Worm (Caenorhabditis elegans): ENCODE measurements around the gene hal-2.

ce11 chrIII:10095377-10095776, 6.6 kb upstream of the hal-2 start:
- TF ChIP-seq ztf-29 (GFP tag; IDR thresholded peaks at IDR 0.05) (no peak), cog-1 (tag; optimal IDR thresholded peaks at IDR 0.05) (no peak), flt-1 (GFP tag; IDR thresholded peaks at IDR 0.05) (no peak), klf-2 (GFP tag; conservative IDR thresholded peaks at IDR 0.05) (no peak), ztf-23 (GFP tag; IDR thresholded peaks at IDR 0.05) (no peak), ref-1 (GFP tag; conservative IDR thresholded peaks at IDR 0.05) (no peak)

Measured in whole organism, midembryonic.